Worm (Caenorhabditis elegans) whole organism, young adult: ENCODE results near the gene ndub-2.

Source experiments
- B0035.1 ChIP-seq: sonication (generic microtip); optimal IDR thresholded peaks from 2 replicates; lab custom pipeline; 2016; ENCODE audit warnings: missing genetic modification characterization, mild to moderate bottlenecking, missing compliant biosample characterization, missing genotype, missing genetic modification reagents
- B0261.1 ChIP-seq: sonication (generic microtip); optimal IDR thresholded peaks from 2 replicates; lab custom pipeline; 2016; ENCODE audit warnings: mild to moderate bottlenecking, missing genetic modification characterization, moderate library complexity, missing compliant biosample characterization
- B0336.3 ChIP-seq: fragments of 200-800 bp; sonication (Bioruptor generic); IDR thresholded peaks from 2 replicates; pipeline ENCODE4 v1.3.6; 2022; ENCODE audit warnings: missing genetic modification characterization, missing compliant biosample characterization
- C17E4.6 ChIP-seq: fragments of 200-800 bp; sonication (Bioruptor generic); IDR thresholded peaks from 2 replicates; pipeline ENCODE4 v1.3.6; 2022; ENCODE audit warnings: missing genetic modification reagents, missing genetic modification characterization, missing compliant biosample characterization
- F10E7.11 ChIP-seq: sonication (generic microtip); optimal IDR thresholded peaks from 2 replicates; lab custom pipeline; 2017; ENCODE audit warnings: mild to moderate bottlenecking, missing genetic modification characterization, moderate library complexity, missing compliant biosample characterization
- F52B5.7 ChIP-seq: sonication (generic microtip); optimal IDR thresholded peaks from 2 replicates; lab custom pipeline; 2016; ENCODE audit warnings: mild to moderate bottlenecking, missing genetic modification characterization, missing compliant biosample characterization
- F57A8.1 ChIP-seq: fragments of 200-800 bp; sonication (Bioruptor generic); optimal IDR thresholded peaks from 2 replicates; lab custom pipeline; 2018; ENCODE audit warnings: mild to moderate bottlenecking, missing genetic modification characterization, moderate library complexity, missing compliant biosample characterization
- T07F8.4 ChIP-seq: sonication (generic microtip); optimal IDR thresholded peaks from 2 replicates; lab custom pipeline; 2016; ENCODE audit warnings: mild to moderate bottlenecking, missing genetic modification characterization, moderate library complexity, missing compliant biosample characterization
- Y53G8AR.9 ChIP-seq: fragments of 200-800 bp; sonication (Bioruptor generic); conservative IDR thresholded peaks from 2 replicates; pipeline ENCODE4 v1.3.6; 2022; ENCODE audit warnings: missing genetic modification reagents, missing genetic modification characterization, missing compliant biosample characterization
- ama-1 ChIP-seq, 3 experiments: fragments of 150-350 bp in 1 of 3; sonication (generic microtip) in 2 of 3; optimal IDR thresholded peaks; 2 replicates each; lab custom pipeline; 2014 to 2018; ENCODE audit warnings: missing biosample characterization in 2 of 3, missing genetic modification characterization in 2 of 3, missing genetic modification reagents in 2 of 3
- attf-3 ChIP-seq: fragments of 200-800 bp; sonication (Bioruptor generic); conservative IDR thresholded peaks from 2 replicates; pipeline ENCODE4 v1.3.6; 2022; ENCODE audit warnings: missing genetic modification reagents, missing genetic modification characterization, missing compliant biosample characterization
- attf-5 ChIP-seq: fragments of 200-800 bp; sonication (Bioruptor generic); optimal IDR thresholded peaks from 2 replicates; lab custom pipeline; 2018; ENCODE audit warnings: mild to moderate bottlenecking, missing genetic modification characterization, missing compliant biosample characterization
- bed-2 ChIP-seq: fragments of 200-800 bp; sonication (Bioruptor generic); IDR thresholded peaks from 2 replicates; pipeline ENCODE4 v1.3.6; 2022; ENCODE audit warnings: missing genetic modification reagents, missing genetic modification characterization, missing compliant biosample characterization
- ceh-40 ChIP-seq: fragments of 200-800 bp; sonication (Bioruptor generic); IDR thresholded peaks from 2 replicates; pipeline ENCODE4 v1.3.6; 2022; ENCODE audit warnings: missing genetic modification characterization, missing compliant biosample characterization
- dox-1 ChIP-seq: fragments of 200-800 bp; sonication (Bioruptor generic); IDR thresholded peaks from 2 replicates; pipeline ENCODE4 v1.3.6; 2022; ENCODE audit warnings: missing genetic modification reagents, missing genetic modification characterization, missing compliant biosample characterization
- ekl-4 ChIP-seq: fragments of 200-800 bp; sonication (Bioruptor generic); IDR thresholded peaks from 2 replicates; pipeline ENCODE4 v1.3.6; 2022; ENCODE audit warnings: missing genetic modification reagents, missing genetic modification characterization, missing compliant biosample characterization
- hrde-1 ChIP-seq: sonication (generic microtip); optimal IDR thresholded peaks from 2 replicates; lab custom pipeline; 2016; ENCODE audit warnings: missing genetic modification characterization, mild to moderate bottlenecking, missing compliant biosample characterization, moderate library complexity, missing genotype, missing genetic modification reagents, borderline replicate concordance
- lin-35 ChIP-seq, 3 experiments: fragments of 150-350 bp in 2 of 3; sonication (generic microtip) in 1 of 3; optimal IDR thresholded peaks; 2 replicates each; lab custom pipeline; 2014 to 2018; ENCODE audit warnings: missing biosample characterization in 3 of 3, missing genetic modification characterization in 3 of 3, missing genetic modification reagents in 3 of 3
- lin-54 ChIP-seq: fragments of 200-800 bp; sonication (Bioruptor generic); optimal IDR thresholded peaks from 2 replicates; lab custom pipeline; 2018; ENCODE audit warnings: mild to moderate bottlenecking, missing genetic modification characterization, missing compliant biosample characterization
- lsl-1 ChIP-seq: fragments of 200-800 bp; sonication (Bioruptor generic); optimal IDR thresholded peaks from 2 replicates; lab custom pipeline; 2018; ENCODE audit warnings: mild to moderate bottlenecking, missing genetic modification characterization, moderate library complexity, missing compliant biosample characterization
- lsy-27 ChIP-seq: sonication (generic microtip); optimal IDR thresholded peaks from 2 replicates; lab custom pipeline; 2017; ENCODE audit warnings: missing genetic modification characterization, mild to moderate bottlenecking, missing compliant biosample characterization, antibody characterized with exemption, missing genotype, borderline replicate concordance; ENCODE audit not compliant: insufficient read depth
- madf-6 ChIP-seq: fragments of 200-800 bp; sonication (Bioruptor generic); IDR thresholded peaks from 2 replicates; pipeline ENCODE4 v1.3.6; 2022; ENCODE audit warnings: missing genetic modification reagents, missing genetic modification characterization, missing compliant biosample characterization
- madf-8 ChIP-seq: fragments of 200-800 bp; sonication (Bioruptor generic); conservative IDR thresholded peaks from 2 replicates; pipeline ENCODE4 v1.3.6; 2022; ENCODE audit warnings: missing genetic modification reagents, missing genetic modification characterization, missing compliant biosample characterization
- nfya-1 ChIP-seq: sonication (generic microtip); optimal IDR thresholded peaks from 2 replicates; lab custom pipeline; 2017; ENCODE audit warnings: antibody characterized with exemption, missing compliant biosample characterization, missing genetic modification characterization, borderline replicate concordance; ENCODE audit not compliant: insufficient read depth
- nfya-2 ChIP-seq: fragments of 200-800 bp; sonication (Bioruptor generic); IDR thresholded peaks from 2 replicates; pipeline ENCODE4 v1.3.6; 2022; ENCODE audit warnings: missing genetic modification reagents, missing genetic modification characterization, missing compliant biosample characterization
- snpc-3.4 ChIP-seq: sonication (generic microtip); optimal IDR thresholded peaks from 2 replicates; lab custom pipeline; 2017; ENCODE audit warnings: missing genetic modification characterization, mild to moderate bottlenecking, missing compliant biosample characterization, antibody characterized with exemption, moderate library complexity, missing genotype, missing genetic modification reagents
- snpc-4 ChIP-seq, 5 experiments: fragments of 150-350 bp in 1 of 5; sonication (generic microtip) in 4 of 5; optimal IDR thresholded peaks; 2 replicates each; lab custom pipeline; 2014 to 2018; ENCODE audit warnings: missing genetic modification characterization in 5 of 5, missing biosample characterization in 3 of 5, antibody characterized with exemption in 2 of 5, mild to moderate bottlenecking in 2 of 5, missing compliant biosample characterization in 2 of 5, missing genotype in 2 of 5, moderate library complexity in 2 of 5, missing genetic modification reagents in 1 of 5
- unc-130 ChIP-seq: sonication (generic microtip); optimal IDR thresholded peaks from 2 replicates; lab custom pipeline; 2016; ENCODE audit warnings: missing genetic modification reagents, missing genetic modification characterization, missing compliant biosample characterization
- unc-62 ChIP-seq: fragments of 150-350 bp; optimal IDR thresholded peaks from 2 replicates; lab custom pipeline; 2014; ENCODE audit warnings: missing biosample characterization, missing genetic modification reagents, missing genetic modification characterization
- xnd-1 ChIP-seq: sonication (generic microtip); optimal IDR thresholded peaks from 2 replicates; lab custom pipeline; 2016; ENCODE audit warnings: missing genotype, missing genetic modification reagents, missing genetic modification characterization, missing compliant biosample characterization
- zim-3 ChIP-seq: sonication (generic microtip); optimal IDR thresholded peaks from 2 replicates; lab custom pipeline; 2017; ENCODE audit warnings: mild to moderate bottlenecking, missing genetic modification characterization, moderate library complexity, missing compliant biosample characterization

Gene ndub-2

DNA sequence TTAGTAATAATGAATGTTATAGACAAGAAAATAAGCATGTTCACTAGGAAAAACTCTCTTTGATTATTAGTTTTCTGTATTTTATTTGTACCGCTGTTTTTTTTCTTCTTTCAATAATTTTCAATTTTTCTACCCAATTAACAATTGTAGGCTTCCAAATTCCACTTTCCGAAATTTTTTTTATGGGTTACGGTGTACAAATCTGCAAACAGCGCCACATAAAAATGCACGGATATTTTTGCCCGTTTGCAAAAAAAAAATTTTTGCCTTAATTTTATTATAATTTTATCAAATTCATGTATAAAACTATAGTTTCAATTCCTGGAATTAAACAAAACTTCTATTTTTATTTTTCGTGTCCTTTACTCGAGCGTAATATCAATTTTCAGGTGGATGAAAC lies 3.4 kb upstream of the ndub-2 start, which contains the start of gene ooc-5:
Gene ooc-5, plus strand, starts transcription at position 381 of the 400 bp plus-strand sequence.
- TF ChIP-seq unc-130 (GFP tag; lab: Kevin White, UChicago) (no peak), lsl-1 (GFP tag; lab: Kevin White, UChicago) (peak; percentile 8), dox-1 (no peak), madf-8 (GFP tag; lab: Robert Waterston, UW) (no peak), snpc-4 (GFP tag; optimal IDR thresholded peaks at IDR 0.05; lab: Kevin White, UChicago) (no peak), snpc-4 (tag; optimal IDR thresholded peaks at IDR 0.05; lab: Kevin White, UChicago) (no peak)

- TF ChIP-seq Y53G8AR.9 (GFP tag; lab: Robert Waterston, UW) (peak; percentile 48; the same call in 1 of the 2 replicates), F10E7.11 (no peak), unc-62 (no peak), B0035.1 (tag; lab: Kevin White, UChicago) (no peak)
Measured at ce11 chrII:8994336-8994735, 1.8 kb upstream of the ndub-2 start, which contains the start of gene F44G4.1. F44G4.1 (plus strand) TSS chrII:8994636.

ce11 chrII:8997479-8997878 lies 1.3 kb downstream of the ndub-2 start, which contains the start of the genes F44G4.3 and tdp-1:
F44G4.3 (minus strand) TSS chrII:8997662.
tdp-1 (plus strand) TSS chrII:8997825.
- TF ChIP-seq attf-5 (GFP tag; lab: Kevin White, UChicago) (peak; percentile 2), dox-1 (no peak), lsl-1 (GFP tag; lab: Kevin White, UChicago) (peak; percentile 69)
- TF ChIP-seq, all 124 proteins: peak for 2

DNA sequence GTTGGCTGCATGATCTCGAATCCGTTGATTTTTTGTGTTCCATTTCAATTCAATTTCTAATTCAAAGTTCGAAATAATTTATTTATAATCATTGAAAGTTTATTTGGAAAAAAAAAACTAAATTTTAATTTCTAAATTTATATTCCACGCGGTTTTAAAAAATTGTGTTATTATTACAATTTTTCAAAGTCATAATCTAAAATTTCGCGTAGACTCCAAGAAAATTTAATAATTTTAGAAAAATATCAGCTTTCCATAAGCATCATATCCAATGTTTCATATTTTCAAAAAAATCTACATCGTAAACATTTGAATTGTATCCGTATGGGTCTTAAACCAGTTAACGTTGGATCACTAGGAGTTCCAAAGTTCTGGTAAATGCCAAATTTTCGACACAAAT lies 4.2 kb downstream of the ndub-2 start, which contains the start of gene F44G4.5:
Gene F44G4.5, minus strand, starts transcription at position 101 of the 400 bp plus-strand sequence.
- no peak for TF ChIP-seq lin-54 (GFP tag; lab: Kevin White, UChicago)
- TF ChIP-seq attf-3 (GFP tag; lab: Robert Waterston, UW): no peak
- no peak for TF ChIP-seq ceh-40 (GFP tag; lab: Robert Waterston, UW)
- TF ChIP-seq nfya-2: no peak
- TF ChIP-seq madf-6: no peak
- no peak for TF ChIP-seq xnd-1 (tag; lab: Kevin White, UChicago)
- TF ChIP-seq F52B5.7 (tag; lab: Kevin White, UChicago): no peak
- no peak for TF ChIP-seq lin-35 (GFP tag; optimal IDR thresholded peaks at IDR 0.05; lab: Kevin White, UChicago)
- TF ChIP-seq B0336.3 (GFP tag; lab: Robert Waterston, UW): no peak
- TF ChIP-seq C17E4.6 (GFP tag; lab: Robert Waterston, UW): no peak
- TF ChIP-seq B0261.1: no peak
- no peak for TF ChIP-seq nfya-1 (tag; lab: Kevin White, UChicago)
- no peak for TF ChIP-seq snpc-3.4 (tag; lab: Kevin White, UChicago)

ce11 chrII:9001743-9002222 lies 5.6 kb downstream of the ndub-2 start, which contains the start of gene F44G4.6:
F44G4.6 (minus strand) TSS chrII:9001793.
- TF ChIP-seq dox-1 (no peak), attf-3 (GFP tag; lab: Robert Waterston, UW) (no peak), ekl-4 (no peak), ama-1 (optimal IDR thresholded peaks at IDR 0.05; lab: Kevin White, UChicago) (no peak), ama-1 (GFP tag; optimal IDR thresholded peaks at IDR 0.05; lab: Kevin White, UChicago) (no peak), bed-2 (GFP tag; lab: Robert Waterston, UW) (no peak), nfya-1 (tag; lab: Kevin White, UChicago) (no peak), T07F8.4 (tag; lab: Kevin White, UChicago) (no peak), hrde-1 (tag; lab: Kevin White, UChicago) (no peak), nfya-2 (no peak), lsy-27 (tag; lab: Kevin White, UChicago) (no peak), zim-3 (tag; lab: Kevin White, UChicago) (no peak), F57A8.1 (GFP tag; lab: Kevin White, UChicago) (no peak)
